Worm (Caenorhabditis elegans): ENCODE measurements around the gene fbxa-128.

The fbxa-128 gene

ce11 chrIII:11185483-11186115, 46.7 kb upstream of the fbxa-128 start (continued):
- TF ChIP-seq snpc-4 (GFP tag; optimal IDR thresholded peaks at IDR 0.05) (no peak), snpc-4 (tag; optimal IDR thresholded peaks at IDR 0.05) (peak in 2 of 4 experiments; percentile 16 to 33), ekl-4 (GFP tag; IDR thresholded peaks at IDR 0.05) (0 out of 2 replicates have a peak, but pooled peaks have one; percentile 39), dox-1 (GFP tag; IDR thresholded peaks at IDR 0.05) (peak; percentile 57; the same call in 1 of the 2 replicates), lin-40 (tag; optimal IDR thresholded peaks at IDR 0.05) (peak; percentile 11), ama-1 (optimal IDR thresholded peaks at IDR 0.05) (no peak), ama-1 (GFP tag; optimal IDR thresholded peaks at IDR 0.05) (no peak), Y95B8A.8 (GFP tag; IDR thresholded peaks at IDR 0.05) (no peak), Y56A3A.18 (GFP tag; IDR thresholded peaks at IDR 0.05) (no peak), ztf-28 (GFP tag; IDR thresholded peaks at IDR 0.05) (no peak)

- TF ChIP-seq zfh-2 (GFP tag; conservative IDR thresholded peaks at IDR 0.05) = peak; percentile 85
- peak; percentile 61; the same call in 1 of the 2 replicates for TF ChIP-seq lin-26 (GFP tag; IDR thresholded peaks at IDR 0.05)
- no peak for TF ChIP-seq mel-28 (tag; optimal IDR thresholded peaks at IDR 0.05; ENCODE audit: borderline replicate concordance)
- TF ChIP-seq bed-2 (GFP tag; IDR thresholded peaks at IDR 0.05) = no peak
- TF ChIP-seq F57A8.1 (GFP tag; optimal IDR thresholded peaks at IDR 0.05) = no peak
- peak; percentile 59 for TF ChIP-seq egrh-3 (GFP tag; IDR thresholded peaks at IDR 0.05)
- no peak for TF ChIP-seq hlh-26 (GFP tag; conservative IDR thresholded peaks at IDR 0.05)
Observed at ce11 chrIII:11175642-11176217, 36.8 kb upstream of the fbxa-128 start.

- TF ChIP-seq nhr-90 (tag; optimal IDR thresholded peaks at IDR 0.05) = no peak
- no peak for TF ChIP-seq tbp1 (GFP tag; optimal IDR thresholded peaks at IDR 0.05)
- TF ChIP-seq sea-2 (GFP tag; IDR thresholded peaks at IDR 0.05) = no peak
- no peak for TF ChIP-seq C17E4.6 (GFP tag; IDR thresholded peaks at IDR 0.05)
- no peak for TF ChIP-seq B0019.2 (GFP tag; conservative IDR thresholded peaks at IDR 0.05)
- no peak for TF ChIP-seq nfyb-1 (GFP tag; IDR thresholded peaks at IDR 0.05)
- no peak for TF ChIP-seq unc-130 (GFP tag; optimal IDR thresholded peaks at IDR 0.05)
- no peak for TF ChIP-seq rpc-1 (optimal IDR thresholded peaks at IDR 0.05)
- TF ChIP-seq rpc-1 (tag; optimal IDR thresholded peaks at IDR 0.05) = no peak
- TF ChIP-seq nfya-1 (tag; optimal IDR thresholded peaks at IDR 0.05; ENCODE audit: borderline replicate concordance, insufficient read depth) = no peak
- no peak for TF ChIP-seq xnd-1 (tag; optimal IDR thresholded peaks at IDR 0.05)
- TF ChIP-seq ceh-58 (GFP tag; IDR thresholded peaks at IDR 0.05) = no peak
- no peak for TF ChIP-seq snpc-3.4 (tag; optimal IDR thresholded peaks at IDR 0.05)
- no peak for TF ChIP-seq aptf-3 (GFP tag; IDR thresholded peaks at IDR 0.05)
- TF ChIP-seq snpc-1.3 (tag; optimal IDR thresholded peaks at IDR 0.05; ENCODE audit: insufficient read depth) = no peak
- no peak for TF ChIP-seq efl-1 (GFP tag; optimal IDR thresholded peaks at IDR 0.05)
- TF ChIP-seq snpc-1.1 (tag; optimal IDR thresholded peaks at IDR 0.05; ENCODE audit: insufficient read depth) = no peak
- no peak for TF ChIP-seq hsf-1 (GFP tag; IDR thresholded peaks at IDR 0.05)
- no peak for TF ChIP-seq F37B4.10 (GFP tag; IDR thresholded peaks at IDR 0.05)
- TF ChIP-seq Y79H2A.3 (GFP tag; conservative IDR thresholded peaks at IDR 0.05) = no peak
- TF ChIP-seq sdz-38 (tag; optimal IDR thresholded peaks at IDR 0.05) = no peak
Observed at ce11 chrIII:11172232-11172713, 33.4 kb upstream of the fbxa-128 start.
